ENCODE assay signal across 3 fruit fly cellular contexts in genomic region chr2L:9749745-9750144, dm6.
TF ChIP-seq lines count a peak whose summit lies in the region.

TSS of gene Cyp4e3 (minus strand) at chr2L:9750071.

- no peak for TF ChIP-seq CTCF in whole organism, embryonic (GFP tag; optimal IDR thresholded peaks at IDR 0.05; lab: Kevin White, UChicago)

TF ChIP-seq in whole organism, embryonic, 481 proteins besides CTCF, POLR2A, EP300 and RAD21:
- peak; percentile 93 for TF ChIP-seq Ets65A (GFP tag; lab: Kevin White, UChicago)
- no peak for TF ChIP-seq CG12659 (GFP tag; optimal IDR thresholded peaks at IDR 0.05; lab: Kevin White, UChicago)

TF ChIP-seq in whole organism, prepupa, 60 proteins besides CTCF, POLR2A, EP300 and RAD21:
- peak; percentile 38 for TF ChIP-seq svp (GFP tag; lab: Kevin White, UChicago)
- TF ChIP-seq pdm3 (GFP tag; optimal IDR thresholded peaks at IDR 0.05; lab: Kevin White, UChicago): no peak
- no peak for TF ChIP-seq Eip93F (GFP tag; optimal IDR thresholded peaks at IDR 0.05; lab: Kevin White, UChicago)
- TF ChIP-seq fd85E (GFP tag; optimal IDR thresholded peaks at IDR 0.05; lab: Kevin White, UChicago): no peak

TF ChIP-seq in whole organism, pupa, 21 proteins besides CTCF, POLR2A, EP300 and RAD21:
- TF ChIP-seq CG4496 (GFP tag; IDR thresholded peaks at IDR 0.05; lab: Robert Waterston, UW): peak; percentile 22; the same call in 1 of the 3 replicates
- TF ChIP-seq CG12605 (GFP tag; IDR thresholded peaks at IDR 0.05; lab: Robert Waterston, UW): no peak
